Worm (Caenorhabditis elegans) whole organism, late embryonic: ENCODE measurements around the gene F54D12.8.
A peak's percentile ranks its signal among the peaks of the same experiment; 100 is the strongest.

Experiments
- F13H6.1 ChIP-seq: sonication (generic microtip); optimal IDR thresholded peaks from 2 replicates; lab custom pipeline; 2016; ENCODE audit warnings: missing genetic modification characterization, missing compliant biosample characterization
- K09A11.1 ChIP-seq: sonication (generic microtip); optimal IDR thresholded peaks from 2 replicates; lab custom pipeline; 2017; ENCODE audit warnings: antibody characterized with exemption, mild to moderate bottlenecking, missing genetic modification characterization, missing compliant biosample characterization; ENCODE audit not compliant: insufficient read depth
- T23F11.4 ChIP-seq: fragments of 200-800 bp; sonication (Bioruptor generic); optimal IDR thresholded peaks from 2 replicates; lab custom pipeline; 2018; ENCODE audit warnings: mild to moderate bottlenecking, missing genetic modification characterization, missing compliant biosample characterization
- Y22D7AL.16 ChIP-seq: sonication (generic microtip); optimal IDR thresholded peaks from 2 replicates; lab custom pipeline; 2016; ENCODE audit warnings: missing genetic modification characterization, missing compliant biosample characterization
- ahr-1 ChIP-seq: sonication (generic microtip); optimal IDR thresholded peaks from 2 replicates; lab custom pipeline; 2016; ENCODE audit warnings: missing genetic modification characterization, missing compliant biosample characterization
- ama-1 ChIP-seq: fragments of 150-350 bp; optimal IDR thresholded peaks from 2 replicates; lab custom pipeline; 2014
- ceh-14 ChIP-seq: sonication (generic microtip); optimal IDR thresholded peaks from 2 replicates; lab custom pipeline; 2016; ENCODE audit warnings: missing genotype, missing genetic modification characterization, missing compliant biosample characterization
- ceh-18 ChIP-seq: sonication (generic microtip); optimal IDR thresholded peaks from 2 replicates; lab custom pipeline; 2016; ENCODE audit warnings: missing genetic modification characterization, missing compliant biosample characterization
- ceh-19 ChIP-seq: fragments of 200-800 bp; sonication (Bioruptor generic); optimal IDR thresholded peaks from 2 replicates; lab custom pipeline; 2018; ENCODE audit warnings: mild to moderate bottlenecking, missing genetic modification characterization, missing compliant biosample characterization
- ceh-22 ChIP-seq: sonication (generic microtip); optimal IDR thresholded peaks from 2 replicates; lab custom pipeline; 2017; ENCODE audit warnings: missing biosample characterization, missing genetic modification characterization
- ceh-30 ChIP-seq: fragments of 150-350 bp; optimal IDR thresholded peaks from 2 replicates; lab custom pipeline; 2014; ENCODE audit warnings: missing biosample characterization, missing genetic modification characterization
- ceh-31 ChIP-seq: sonication (generic microtip); optimal IDR thresholded peaks from 2 replicates; lab custom pipeline; 2016; ENCODE audit warnings: missing genetic modification characterization, missing compliant biosample characterization
- ceh-45 ChIP-seq: fragments of 200-800 bp; sonication (Bioruptor generic); IDR thresholded peaks from 2 replicates; pipeline ENCODE4 v1.3.6; 2022; ENCODE audit warnings: missing genetic modification reagents, missing genetic modification characterization, missing compliant biosample characterization
- ceh-48 ChIP-seq: sonication (generic microtip); optimal IDR thresholded peaks from 2 replicates; lab custom pipeline; 2016; ENCODE audit warnings: missing genetic modification characterization, inconsistent platforms, missing compliant biosample characterization
- dve-1 ChIP-seq: sonication (generic microtip); optimal IDR thresholded peaks from 2 replicates; lab custom pipeline; 2017; ENCODE audit warnings: antibody characterized with exemption, mild to moderate bottlenecking, missing genetic modification characterization, missing compliant biosample characterization
- elt-2 ChIP-seq: sonication (generic microtip); optimal IDR thresholded peaks from 2 replicates; lab custom pipeline; 2016; ENCODE audit warnings: missing genetic modification reagents, missing genetic modification characterization, missing compliant biosample characterization
- elt-4 ChIP-seq: sonication (generic microtip); optimal IDR thresholded peaks from 2 replicates; lab custom pipeline; 2016; ENCODE audit warnings: missing genetic modification characterization, missing compliant biosample characterization
- fkh-10 ChIP-seq: fragments of 150-350 bp; optimal IDR thresholded peaks from 2 replicates; lab custom pipeline; 2014; ENCODE audit warnings: missing biosample characterization, missing genetic modification reagents, missing genetic modification characterization
- gmeb-2 ChIP-seq: sonication (generic microtip); optimal IDR thresholded peaks from 2 replicates; lab custom pipeline; 2016; ENCODE audit warnings: missing genetic modification characterization, inconsistent platforms, missing compliant biosample characterization
- lin-11 ChIP-seq: fragments of 200-800 bp; sonication (Bioruptor generic); optimal IDR thresholded peaks from 2 replicates; lab custom pipeline; 2018; ENCODE audit warnings: mild to moderate bottlenecking, missing genetic modification characterization, missing compliant biosample characterization
- madf-2 ChIP-seq: sonication (generic microtip); optimal IDR thresholded peaks from 2 replicates; lab custom pipeline; 2017; ENCODE audit warnings: missing genetic modification characterization, missing compliant biosample characterization
- nfya-1 ChIP-seq: sonication (generic microtip); optimal IDR thresholded peaks from 2 replicates; lab custom pipeline; 2017; ENCODE audit warnings: missing genetic modification characterization, mild to moderate bottlenecking, missing compliant biosample characterization, antibody characterized with exemption, moderate library complexity
- nhr-11 ChIP-seq: fragments of 150-350 bp; optimal IDR thresholded peaks from 2 replicates; lab custom pipeline; 2014; ENCODE audit warnings: missing biosample characterization, missing genetic modification characterization
- pax-1 ChIP-seq: fragments of 150-350 bp; optimal IDR thresholded peaks from 2 replicates; lab custom pipeline; 2014; ENCODE audit warnings: missing biosample characterization, missing genetic modification characterization
- pqm-1 ChIP-seq: sonication (generic microtip); optimal IDR thresholded peaks from 2 replicates; lab custom pipeline; 2016; ENCODE audit warnings: missing genetic modification characterization, missing compliant biosample characterization
- pros-1 ChIP-seq: fragments of 150-350 bp; optimal IDR thresholded peaks from 2 replicates; lab custom pipeline; 2014; ENCODE audit warnings: missing biosample characterization, missing genetic modification reagents, missing genetic modification characterization
- sox-2 ChIP-seq: fragments of 200-800 bp; sonication (Bioruptor generic); IDR thresholded peaks from 2 replicates; pipeline ENCODE4 v1.3.6; 2022; ENCODE audit warnings: missing genetic modification reagents, missing genetic modification characterization, missing compliant biosample characterization
- sox-4 ChIP-seq: sonication (generic microtip); optimal IDR thresholded peaks from 2 replicates; lab custom pipeline; 2017; ENCODE audit warnings: mild to moderate bottlenecking, missing genetic modification characterization, inconsistent platforms, missing compliant biosample characterization
- tbx-2 ChIP-seq: sonication (generic microtip); optimal IDR thresholded peaks from 2 replicates; lab custom pipeline; 2016; ENCODE audit warnings: missing genetic modification characterization, missing compliant biosample characterization
- tbx-7 ChIP-seq: sonication (generic microtip); optimal IDR thresholded peaks from 2 replicates; lab custom pipeline; 2016; ENCODE audit warnings: missing genotype, missing genetic modification characterization, missing compliant biosample characterization
- ttx-3 ChIP-seq: sonication (generic microtip); optimal IDR thresholded peaks from 2 replicates; lab custom pipeline; 2016; ENCODE audit warnings: missing genetic modification reagents, missing genetic modification characterization, missing compliant biosample characterization
- unc-55 ChIP-seq: sonication (generic microtip); optimal IDR thresholded peaks from 2 replicates; lab custom pipeline; 2017; ENCODE audit warnings: missing biosample characterization, missing genetic modification reagents, missing genetic modification characterization
- unc-86 ChIP-seq: sonication (generic microtip); optimal IDR thresholded peaks from 2 replicates; lab custom pipeline; 2016; ENCODE audit warnings: missing genetic modification characterization, missing compliant biosample characterization
- zip-5 ChIP-seq: sonication (generic microtip); optimal IDR thresholded peaks from 2 replicates; lab custom pipeline; 2016; ENCODE audit warnings: missing genetic modification characterization, missing compliant biosample characterization
- ztf-16 ChIP-seq: sonication (generic microtip); optimal IDR thresholded peaks from 2 replicates; lab custom pipeline; 2017; ENCODE audit warnings: missing genetic modification characterization, missing compliant biosample characterization

The F54D12.8 gene

ce11 chrII:1381618-1382017 lies 16.2 kb downstream of the F54D12.8 start, which contains the start of gene F54D12.9:
TSS of gene F54D12.9 (minus strand) at chrII:1381718.
- no peak for TF ChIP-seq pqm-1 (tag; lab: Kevin White, UChicago)
- no peak for TF ChIP-seq fkh-10 (GFP tag; lab: Kevin White, UChicago)
- TF ChIP-seq pax-1 = no peak
- TF ChIP-seq K09A11.1 (tag; lab: Kevin White, UChicago) = no peak
- no peak for TF ChIP-seq F13H6.1 (tag; lab: Kevin White, UChicago)
- no peak for TF ChIP-seq ahr-1 (tag; lab: Kevin White, UChicago)
- no peak for TF ChIP-seq tbx-7 (tag; lab: Kevin White, UChicago)
- no peak for TF ChIP-seq elt-2 (tag; lab: Kevin White, UChicago)
- TF ChIP-seq, all 69 proteins: peak for 0

ce11 chrII:1378259-1378658 lies 19.6 kb downstream of the F54D12.8 start, which contains the start of gene F54D12.10:
TSS of gene F54D12.10 (minus strand) at chrII:1378359.
- TF ChIP-seq ceh-19 = no peak
- TF ChIP-seq ztf-16 (tag; lab: Kevin White, UChicago) = no peak
- TF ChIP-seq ceh-45 = no peak
- TF ChIP-seq sox-4 (tag; lab: Kevin White, UChicago) = no peak
- no peak for TF ChIP-seq sox-2
- no peak for TF ChIP-seq ceh-22 (tag; lab: Kevin White, UChicago)
- TF ChIP-seq pros-1 (tag; lab: Kevin White, UChicago) = no peak
- no peak for TF ChIP-seq ttx-3 (tag; lab: Kevin White, UChicago)
- TF ChIP-seq tbx-2 = no peak

- no peak for TF ChIP-seq elt-4 (tag; lab: Kevin White, UChicago)
- TF ChIP-seq lin-11 (tag; lab: Kevin White, UChicago) = no peak
Measured at ce11 chrII:1376795-1377194, 21.0 kb downstream of the F54D12.8 start.

ce11 chrII:1375627-1376026 lies 22.2 kb downstream of the F54D12.8 start:
- TF ChIP-seq ceh-18 (tag; lab: Kevin White, UChicago) (peak; percentile 42), lin-11 (tag; lab: Kevin White, UChicago) (no peak)

- TF ChIP-seq Y22D7AL.16 = no peak
- TF ChIP-seq ceh-14 (tag; lab: Kevin White, UChicago) = no peak
- TF ChIP-seq unc-55 (GFP tag; lab: Kevin White, UChicago) = no peak
- TF ChIP-seq ceh-31 = no peak
- no peak for TF ChIP-seq zip-5 (tag; lab: Kevin White, UChicago)
- TF ChIP-seq ceh-48 = no peak
- TF ChIP-seq nhr-11 = no peak
- no peak for TF ChIP-seq ceh-30
- no peak for TF ChIP-seq T23F11.4 (GFP tag; lab: Kevin White, UChicago)
- no peak for TF ChIP-seq ztf-16 (tag; lab: Kevin White, UChicago)
- no peak for TF ChIP-seq gmeb-2
- TF ChIP-seq madf-2 = no peak
- TF ChIP-seq tbx-7 (tag; lab: Kevin White, UChicago) = no peak
- TF ChIP-seq K09A11.1 (tag; lab: Kevin White, UChicago) = no peak
- no peak for TF ChIP-seq fkh-10 (GFP tag; lab: Kevin White, UChicago)
- no peak for TF ChIP-seq pros-1 (tag; lab: Kevin White, UChicago)
- no peak for TF ChIP-seq dve-1 (tag; lab: Kevin White, UChicago)
- no peak for TF ChIP-seq ceh-45
- no peak for TF ChIP-seq unc-86
Measured at ce11 chrII:1374889-1375288, 22.9 kb downstream of the F54D12.8 start, which contains the start of gene rog-1. TSS of gene rog-1 (minus strand) at chrII:1374989.

ce11 chrII:1374486-1374885 lies 23.4 kb downstream of the F54D12.8 start:
- TF ChIP-seq nfya-1 (tag; lab: Kevin White, UChicago) (peak; percentile 76), ama-1 (lab: Kevin White, UChicago) (no peak)
